Worm (Caenorhabditis elegans): ENCODE data around the gene cpr-1.
A peak's percentile ranks its signal among the peaks of the same experiment; 100 is the strongest.

ce11 chrV:11982309-11982708 is 7.0 kb downstream of the cpr-1 start, which contains the start of gene rpt-1:
- no peak for TF ChIP-seq ref-1 (GFP tag; conservative IDR thresholded peaks at IDR 0.05)
- no peak for TF ChIP-seq med-1 (GFP tag; optimal IDR thresholded peaks at IDR 0.05; ENCODE audit: insufficient read depth)
- TF ChIP-seq tab-1 (GFP tag; IDR thresholded peaks at IDR 0.05) = no peak
- no peak for TF ChIP-seq ztf-29 (GFP tag; IDR thresholded peaks at IDR 0.05)
- TF ChIP-seq cog-1 (tag; optimal IDR thresholded peaks at IDR 0.05) = no peak
- TF ChIP-seq flt-1 (GFP tag; IDR thresholded peaks at IDR 0.05) = 0 out of 2 replicates have a peak, but pooled peaks have one; percentile 26
- no peak for TF ChIP-seq klf-2 (GFP tag; conservative IDR thresholded peaks at IDR 0.05)
- TF ChIP-seq ztf-23 (GFP tag; IDR thresholded peaks at IDR 0.05) = no peak
- no peak for TF ChIP-seq T22C8.4 (GFP tag; IDR thresholded peaks at IDR 0.05)

Measured in whole organism, midembryonic.